Fruit fly (Drosophila melanogaster) whole organism, prepupa: ENCODE data around the gene Ir94g.

Experiments used
- Blimp-1 ChIP-seq: fragments of 200-800 bp; sonication (Bioruptor generic); optimal IDR thresholded peaks from 3 replicates; lab custom pipeline; 2017; ENCODE audit warnings: missing biosample characterization, missing genetic modification characterization, mild to moderate bottlenecking, moderate library complexity, missing genetic modification reagents
- CG10631 ChIP-seq: fragments of 200-800 bp; sonication (Bioruptor generic); optimal IDR thresholded peaks from 2 replicates; lab custom pipeline; 2016; ENCODE audit warnings: missing biosample characterization, missing genetic modification characterization
- CG10669 ChIP-seq: fragments of 200-800 bp; sonication (Bioruptor generic); optimal IDR thresholded peaks from 3 replicates; lab custom pipeline; 2018; ENCODE audit warnings: missing biosample characterization, mild to moderate bottlenecking, missing genetic modification characterization, moderate library complexity
- CG11294 ChIP-seq: fragments of 200-800 bp; sonication (Bioruptor generic); IDR thresholded peaks from 2 replicates; pipeline ENCODE4 v1.3.6; 2022; ENCODE audit warnings: missing biosample characterization, missing genetic modification characterization
- CG11762 ChIP-seq: fragments of 200-800 bp; sonication (Bioruptor generic); optimal IDR thresholded peaks from 3 replicates; lab custom pipeline; 2016; ENCODE audit warnings: missing biosample characterization, missing genetic modification characterization; ENCODE audit not compliant: insufficient read depth
- CG11902 ChIP-seq: fragments of 200-800 bp; sonication (Bioruptor generic); optimal IDR thresholded peaks from 3 replicates; lab custom pipeline; 2016; ENCODE audit warnings: missing biosample characterization, missing genetic modification characterization
- CG15336 ChIP-seq: fragments of 200-800 bp; sonication (Bioruptor generic); IDR thresholded peaks from 2 replicates; pipeline ENCODE4 v1.3.6; 2022; ENCODE audit warnings: missing biosample characterization, missing genetic modification characterization
- CG1621 ChIP-seq: fragments of 200-800 bp; sonication (Bioruptor generic); optimal IDR thresholded peaks from 3 replicates; lab custom pipeline; 2018; ENCODE audit warnings: missing biosample characterization, mild to moderate bottlenecking, missing genetic modification characterization
- CG16779 ChIP-seq: fragments of 200-800 bp; sonication (Bioruptor generic); optimal IDR thresholded peaks from 3 replicates; lab custom pipeline; 2017; ENCODE audit warnings: missing biosample characterization, mild to moderate bottlenecking, missing genetic modification characterization
- CG3032 ChIP-seq: fragments of 200-800 bp; optimal IDR thresholded peaks from 2 replicates; lab custom pipeline; 2019; ENCODE audit warnings: missing biosample characterization, mild to moderate bottlenecking, missing genetic modification characterization, moderate library complexity
- CG32006 ChIP-seq: fragments of 200-800 bp; sonication (Bioruptor generic); optimal IDR thresholded peaks from 3 replicates; lab custom pipeline; 2017; ENCODE audit warnings: missing biosample characterization, mild to moderate bottlenecking, missing genetic modification characterization
- CG34406 ChIP-seq: fragments of 200-800 bp; sonication (Bioruptor generic); optimal IDR thresholded peaks from 3 replicates; lab custom pipeline; 2016; ENCODE audit warnings: missing biosample characterization, missing genetic modification characterization
- CG6792 ChIP-seq: fragments of 200-800 bp; sonication (Bioruptor generic); optimal IDR thresholded peaks from 3 replicates; lab custom pipeline; 2016; ENCODE audit warnings: missing biosample characterization, missing genetic modification characterization
- CG6808 ChIP-seq: fragments of 200-800 bp; sonication (Bioruptor generic); optimal IDR thresholded peaks from 3 replicates; lab custom pipeline; 2017; ENCODE audit warnings: missing biosample characterization, missing genetic modification characterization, mild to moderate bottlenecking, moderate library complexity, missing genetic modification reagents
- CG6854 ChIP-seq: fragments of 200-800 bp; sonication (Bioruptor generic); optimal IDR thresholded peaks from 2 replicates; lab custom pipeline; 2017; ENCODE audit warnings: missing biosample characterization, mild to moderate bottlenecking, missing genetic modification characterization
- CG8119 ChIP-seq: fragments of 200-800 bp; sonication (Bioruptor generic); IDR thresholded peaks from 3 replicates; pipeline ENCODE4 v1.3.6; 2022; ENCODE audit warnings: missing biosample characterization, missing genetic modification characterization
- CG8319 ChIP-seq: fragments of 200-800 bp; sonication (Bioruptor generic); optimal IDR thresholded peaks from 3 replicates; lab custom pipeline; 2016; ENCODE audit warnings: missing biosample characterization, missing genetic modification characterization
- Eip75B ChIP-seq: fragments of 200-800 bp; sonication (Bioruptor generic); optimal IDR thresholded peaks from 3 replicates; lab custom pipeline; 2016; ENCODE audit warnings: missing biosample characterization, missing genetic modification characterization
- Eip78C ChIP-seq: fragments of 200-800 bp; sonication (Bioruptor generic); peaks from one replicate; lab custom pipeline; 2016; ENCODE audit warnings: missing biosample characterization, missing genetic modification characterization
- Eip93F ChIP-seq: fragments of 200-800 bp; sonication (Bioruptor generic); optimal IDR thresholded peaks from 2 replicates; lab custom pipeline; 2016; ENCODE audit warnings: missing biosample characterization, mild to moderate bottlenecking, missing genetic modification characterization
- Ets96B ChIP-seq: fragments of 200-800 bp; optimal IDR thresholded peaks from 2 replicates; lab custom pipeline; 2019; ENCODE audit warnings: missing biosample characterization, mild to moderate bottlenecking, missing genetic modification characterization, moderate library complexity
- Gug ChIP-seq: fragments of 200-800 bp; sonication (Bioruptor generic); IDR thresholded peaks from 2 replicates; pipeline ENCODE4 v1.3.6; 2022; ENCODE audit warnings: missing biosample characterization, missing genetic modification characterization
- Hr38 ChIP-seq: sonication (Bioruptor generic); optimal IDR thresholded peaks from 2 replicates; lab custom pipeline; 2016; ENCODE audit warnings: missing biosample characterization, missing genetic modification characterization
- Hr39 ChIP-seq: fragments of 200-800 bp; sonication (Bioruptor generic); optimal IDR thresholded peaks from 2 replicates; lab custom pipeline; 2016; ENCODE audit warnings: missing biosample characterization, missing genetic modification characterization
- Hr4 ChIP-seq: fragments of 200-800 bp; sonication (Bioruptor generic); optimal IDR thresholded peaks from 3 replicates; lab custom pipeline; 2016; ENCODE audit warnings: missing biosample characterization, missing genetic modification characterization
- Met ChIP-seq: fragments of 200-800 bp; sonication (Bioruptor generic); optimal IDR thresholded peaks from 3 replicates; lab custom pipeline; 2016; ENCODE audit warnings: missing biosample characterization, missing genetic modification characterization
- OdsH ChIP-seq: fragments of 200-800 bp; sonication (Bioruptor generic); optimal IDR thresholded peaks from 3 replicates; lab custom pipeline; 2016; ENCODE audit warnings: missing biosample characterization, missing genetic modification characterization
- Smox ChIP-seq: fragments of 200-800 bp; sonication (Bioruptor generic); optimal IDR thresholded peaks from 3 replicates; lab custom pipeline; 2016; ENCODE audit warnings: missing biosample characterization, missing genetic modification characterization
- Sox14 ChIP-seq: fragments of 200-800 bp; sonication (Bioruptor generic); optimal IDR thresholded peaks from 3 replicates; lab custom pipeline; 2016; ENCODE audit warnings: missing biosample characterization, missing genetic modification characterization
- Sox15 ChIP-seq: fragments of 200-800 bp; sonication (Bioruptor generic); optimal IDR thresholded peaks from 3 replicates; lab custom pipeline; 2016; ENCODE audit warnings: missing biosample characterization, missing genetic modification characterization
- achi ChIP-seq: fragments of 200-800 bp; sonication (Bioruptor generic); optimal IDR thresholded peaks from 3 replicates; lab custom pipeline; 2016; ENCODE audit warnings: missing biosample characterization, missing genetic modification characterization
- acj6 ChIP-seq: fragments of 200-800 bp; sonication (Bioruptor generic); optimal IDR thresholded peaks from 3 replicates; lab custom pipeline; 2016; ENCODE audit warnings: missing biosample characterization, missing genetic modification characterization
- cyc ChIP-seq: fragments of 200-800 bp; sonication (Bioruptor generic); optimal IDR thresholded peaks from 3 replicates; lab custom pipeline; 2016; ENCODE audit warnings: missing biosample characterization, missing genetic modification characterization
- dsx ChIP-seq: fragments of 200-800 bp; optimal IDR thresholded peaks from 3 replicates; lab custom pipeline; 2019; ENCODE audit warnings: missing biosample characterization, mild to moderate bottlenecking, missing genetic modification characterization, moderate library complexity; ENCODE audit not compliant: poor library complexity, severe bottlenecking
- esn ChIP-seq: fragments of 200-800 bp; sonication (Bioruptor generic); optimal IDR thresholded peaks from 2 replicates; lab custom pipeline; 2016; ENCODE audit warnings: missing biosample characterization, mild to moderate bottlenecking, missing genetic modification characterization, moderate library complexity
- fd59A ChIP-seq: fragments of 200-800 bp; sonication (Bioruptor generic); optimal IDR thresholded peaks from 2 replicates; lab custom pipeline; 2017; ENCODE audit warnings: missing biosample characterization, mild to moderate bottlenecking, missing genetic modification characterization, missing genetic modification reagents
- fd85E ChIP-seq: fragments of 200-800 bp; sonication (Bioruptor generic); optimal IDR thresholded peaks from 3 replicates; lab custom pipeline; 2016; ENCODE audit warnings: missing biosample characterization, missing genetic modification characterization
- lz ChIP-seq: fragments of 200-800 bp; sonication (Bioruptor generic); optimal IDR thresholded peaks from 3 replicates; lab custom pipeline; 2016; ENCODE audit warnings: missing biosample characterization, missing genetic modification characterization
- net ChIP-seq: fragments of 200-800 bp; sonication (Bioruptor generic); optimal IDR thresholded peaks from 3 replicates; lab custom pipeline; 2016; ENCODE audit warnings: missing biosample characterization, missing genetic modification characterization
- salr ChIP-seq, 2 experiments: fragments of 200-800 bp; sonication (Bioruptor generic); optimal IDR thresholded peaks; 3 replicates each; lab custom pipeline; 2016 to 2018; ENCODE audit warnings: missing biosample characterization in 2 of 2, missing genetic modification characterization in 2 of 2, mild to moderate bottlenecking in 1 of 2
- ss ChIP-seq, 2 experiments: fragments of 200-800 bp; sonication (Bioruptor generic); optimal IDR thresholded peaks; 2 replicates in 1 of 2; 3 replicates in 1 of 2; lab custom pipeline; 2017 to 2018; ENCODE audit warnings: mild to moderate bottlenecking in 2 of 2, missing biosample characterization in 2 of 2, missing genetic modification characterization in 2 of 2, moderate library complexity in 1 of 2
- topi ChIP-seq: fragments of 200-800 bp; sonication (Bioruptor generic); optimal IDR thresholded peaks from 3 replicates; lab custom pipeline; 2016; ENCODE audit warnings: missing biosample characterization, missing genetic modification characterization

Gene Ir94g

dm6 chr3R:23527396-23527795 is 43.7 kb downstream of the Ir94g start (continued):
- no peak for TF ChIP-seq fd59A
- no peak for TF ChIP-seq CG6808 (GFP tag; lab: Kevin White, UChicago)
- no peak for TF ChIP-seq fd85E (GFP tag; lab: Kevin White, UChicago)
- no peak for TF ChIP-seq Blimp-1 (GFP tag; lab: Kevin White, UChicago)
- TF ChIP-seq net = no peak
- no peak for TF ChIP-seq Smox (GFP tag; lab: Kevin White, UChicago)
- no peak for TF ChIP-seq Hr38 (GFP tag; lab: Kevin White, UChicago)
- TF ChIP-seq CG32006 (GFP tag; lab: Kevin White, UChicago) = peak; percentile 69
- TF ChIP-seq Eip78C = peak; percentile 56
- TF ChIP-seq CG34406 = no peak
- no peak for TF ChIP-seq CG10631 (GFP tag; lab: Kevin White, UChicago)
- no peak for TF ChIP-seq Sox14 (GFP tag; lab: Kevin White, UChicago)
- no peak for TF ChIP-seq achi (GFP tag; lab: Kevin White, UChicago)
- TF ChIP-seq CG11294 (GFP tag; lab: Robert Waterston, UW) = 0 out of 2 replicates have a peak, but pooled peaks have one; percentile 23
- no peak for TF ChIP-seq dsx
- no peak for TF ChIP-seq esn (GFP tag; lab: Kevin White, UChicago)
- peak; percentile 73 for TF ChIP-seq Hr4
- TF ChIP-seq ss (GFP tag; optimal IDR thresholded peaks at IDR 0.05; lab: Kevin White, UChicago) = no peak
- no peak for TF ChIP-seq acj6 (GFP tag; lab: Kevin White, UChicago)
- TF ChIP-seq topi (GFP tag; lab: Kevin White, UChicago) = no peak
- no peak for TF ChIP-seq salr (GFP tag; optimal IDR thresholded peaks at IDR 0.05; lab: Kevin White, UChicago)
- TF ChIP-seq CG11902 (GFP tag; lab: Kevin White, UChicago) = no peak
- no peak for TF ChIP-seq Met
- TF ChIP-seq CG16779 (tag; lab: Kevin White, UChicago) = no peak
- peak; percentile 77 for TF ChIP-seq CG15336 (GFP tag; lab: Robert Waterston, UW)
- no peak for TF ChIP-seq CG11762 (GFP tag; lab: Kevin White, UChicago)
- no peak for TF ChIP-seq Gug
- no peak for TF ChIP-seq Eip93F
- TF ChIP-seq Ets96B (tag; lab: Kevin White, UChicago) = no peak
- TF ChIP-seq CG8119 (GFP tag; lab: Robert Waterston, UW) = peak; percentile 68; the same call in 2 of the 3 replicates
- no peak for TF ChIP-seq CG8319 (GFP tag; lab: Kevin White, UChicago)
- TF ChIP-seq CG10669 (GFP tag; lab: Kevin White, UChicago) = no peak
- TF ChIP-seq cyc (GFP tag; lab: Kevin White, UChicago) = no peak
- no peak for TF ChIP-seq Sox15 (GFP tag; lab: Kevin White, UChicago)
- no peak for TF ChIP-seq CG3032 (tag; lab: Kevin White, UChicago)
- TF ChIP-seq CG1621 = no peak
- no peak for TF ChIP-seq lz

dm6 chr3R:23530886-23531285 is 47.2 kb downstream of the Ir94g start, which contains the start of gene CG10175:
Gene CG10175 (minus strand): TSS chr3R:23530986.
- TF ChIP-seq Eip75B (GFP tag; lab: Kevin White, UChicago) = no peak
- no peak for TF ChIP-seq Hr4
- TF ChIP-seq Smox (GFP tag; lab: Kevin White, UChicago) = no peak
- TF ChIP-seq OdsH (GFP tag; lab: Kevin White, UChicago) = no peak
- TF ChIP-seq CG16779 (tag; lab: Kevin White, UChicago) = no peak
- no peak for TF ChIP-seq Hr39 (GFP tag; lab: Kevin White, UChicago)
- peak; percentile 62 for TF ChIP-seq Eip78C
- no peak for TF ChIP-seq CG6854
- TF ChIP-seq CG6792 (GFP tag; lab: Kevin White, UChicago) = no peak
- TF ChIP-seq CG32006 (GFP tag; lab: Kevin White, UChicago) = peak; percentile 16
- TF ChIP-seq, all 60 proteins: peak for 2
